Worm (Caenorhabditis elegans) whole organism, L4 larva: ENCODE measurements around the gene C44H4.4.

Experiments used
- D1046.2 ChIP-seq: fragments of 200-800 bp; sonication (Bioruptor generic); IDR thresholded peaks from 2 replicates; pipeline ENCODE4 v1.3.6; 2022; ENCODE audit warnings: missing genetic modification characterization, missing compliant biosample characterization
- F10B5.3 ChIP-seq: sonication (generic microtip); optimal IDR thresholded peaks from 2 replicates; lab custom pipeline; 2016; ENCODE audit warnings: mild to moderate bottlenecking, missing genetic modification characterization, missing compliant biosample characterization
- T20F7.1 ChIP-seq: fragments of 200-800 bp; sonication (Bioruptor generic); optimal IDR thresholded peaks from 2 replicates; lab custom pipeline; 2018; ENCODE audit warnings: mild to moderate bottlenecking, missing genetic modification characterization, missing compliant biosample characterization
- T26A8.4 ChIP-seq: fragments of 200-800 bp; sonication (Bioruptor generic); IDR thresholded peaks from 2 replicates; pipeline ENCODE4 v1.3.6; 2022; ENCODE audit warnings: missing genetic modification characterization, missing compliant biosample characterization
- Y48G9A.11 ChIP-seq: fragments of 200-800 bp; sonication (Bioruptor generic); IDR thresholded peaks from 2 replicates; pipeline ENCODE4 v1.3.6; 2022; ENCODE audit warnings: missing genetic modification reagents, missing genetic modification characterization, missing compliant biosample characterization
- Y75B8A.6 ChIP-seq: fragments of 200-800 bp; sonication (Bioruptor generic); IDR thresholded peaks from 2 replicates; pipeline ENCODE4 v1.3.6; 2022; ENCODE audit warnings: missing genetic modification reagents, missing genetic modification characterization, missing compliant biosample characterization
- ZK337.2 ChIP-seq: fragments of 200-800 bp; sonication (Bioruptor generic); IDR thresholded peaks from 2 replicates; pipeline ENCODE4 v1.3.6; 2022; ENCODE audit warnings: missing genetic modification reagents, missing genetic modification characterization, missing compliant biosample characterization
- ZK546.5 ChIP-seq, 2 experiments: sonication (generic microtip); optimal IDR thresholded peaks; 2 replicates each; lab custom pipeline; 2017; ENCODE audit warnings: missing biosample characterization in 2 of 2, missing genetic modification characterization in 2 of 2
- aly-2 ChIP-seq: sonication (generic microtip); optimal IDR thresholded peaks from 2 replicates; lab custom pipeline; 2018; ENCODE audit warnings: missing biosample characterization, missing genetic modification characterization
- arid-1 ChIP-seq: fragments of 200-800 bp; sonication (Bioruptor generic); conservative IDR thresholded peaks from 2 replicates; pipeline ENCODE4 v1.3.6; 2022; ENCODE audit warnings: missing genetic modification reagents, missing genetic modification characterization, missing compliant biosample characterization
- attf-4 ChIP-seq: sonication (generic microtip); optimal IDR thresholded peaks from 3 replicates; lab custom pipeline; 2017; ENCODE audit warnings: missing biosample characterization, missing genetic modification characterization
- ceh-20 ChIP-seq: fragments of 200-800 bp; sonication (Bioruptor generic); IDR thresholded peaks from 2 replicates; pipeline ENCODE4 v1.3.6; 2022; ENCODE audit warnings: missing genetic modification reagents, missing genetic modification characterization, missing compliant biosample characterization
- ceh-62 ChIP-seq: sonication (generic microtip); optimal IDR thresholded peaks from 2 replicates; lab custom pipeline; 2017; ENCODE audit warnings: missing biosample characterization, missing genetic modification characterization
- ctbp-1 ChIP-seq: fragments of 200-800 bp; sonication (Bioruptor generic); IDR thresholded peaks from 2 replicates; pipeline ENCODE4 v1.3.6; 2022; ENCODE audit warnings: missing genetic modification reagents, missing genetic modification characterization, missing compliant biosample characterization
- daf-19 ChIP-seq: fragments of 200-800 bp; sonication (Bioruptor generic); conservative IDR thresholded peaks from 2 replicates; pipeline ENCODE4 v1.3.6; 2022; ENCODE audit warnings: missing genetic modification characterization, missing compliant biosample characterization
- dpl-1 ChIP-seq: fragments of 150-350 bp; optimal IDR thresholded peaks from 2 replicates; lab custom pipeline; 2014; ENCODE audit warnings: missing biosample characterization, missing genetic modification reagents, missing genetic modification characterization
- dve-1 ChIP-seq: sonication (generic microtip); optimal IDR thresholded peaks from 2 replicates; lab custom pipeline; 2017; ENCODE audit warnings: antibody characterized with exemption, mild to moderate bottlenecking, missing genetic modification characterization, missing compliant biosample characterization; ENCODE audit not compliant: insufficient read depth
- egl-27 ChIP-seq: sonication (generic microtip); optimal IDR thresholded peaks from 3 replicates; lab custom pipeline; 2017; ENCODE audit warnings: missing biosample characterization, missing genetic modification reagents, missing genetic modification characterization
- egl-43 ChIP-seq: fragments of 200-800 bp; sonication (Bioruptor generic); IDR thresholded peaks from 2 replicates; pipeline ENCODE4 v1.3.6; 2022; ENCODE audit warnings: missing genetic modification reagents, missing genetic modification characterization, missing compliant biosample characterization
- fos-1 ChIP-seq: fragments of 150-350 bp; optimal IDR thresholded peaks from 2 replicates; lab custom pipeline; 2014; ENCODE audit warnings: missing biosample characterization, missing genetic modification characterization
- hlh-30 ChIP-seq: sonication (generic microtip); optimal IDR thresholded peaks from 2 replicates; lab custom pipeline; 2017; ENCODE audit warnings: antibody characterized with exemption, mild to moderate bottlenecking, missing genetic modification characterization, missing compliant biosample characterization; ENCODE audit not compliant: insufficient read depth
- lim-7 ChIP-seq: fragments of 200-800 bp; sonication (Bioruptor generic); IDR thresholded peaks from 2 replicates; pipeline ENCODE4 v1.3.6; 2022; ENCODE audit warnings: missing genetic modification characterization, missing compliant biosample characterization
- lin-1 ChIP-seq: fragments of 200-800 bp; sonication (Bioruptor generic); IDR thresholded peaks from 2 replicates; pipeline ENCODE4 v1.3.6; 2022; ENCODE audit warnings: missing genetic modification reagents, missing genetic modification characterization, missing compliant biosample characterization
- lin-13 ChIP-seq: fragments of 150-350 bp; optimal IDR thresholded peaks from 2 replicates; lab custom pipeline; 2014; ENCODE audit warnings: missing biosample characterization, missing genetic modification reagents, missing genetic modification characterization
- lin-29 ChIP-seq: fragments of 200-800 bp; sonication (Bioruptor generic); IDR thresholded peaks from 2 replicates; pipeline ENCODE4 v1.3.6; 2022; ENCODE audit warnings: missing genetic modification reagents, missing genetic modification characterization, missing compliant biosample characterization
- lin-38 ChIP-seq: fragments of 200-800 bp; sonication (Bioruptor generic); IDR thresholded peaks from 2 replicates; pipeline ENCODE4 v1.3.6; 2022; ENCODE audit warnings: missing genetic modification reagents, missing genetic modification characterization, missing compliant biosample characterization
- lin-39 ChIP-seq: fragments of 150-350 bp; optimal IDR thresholded peaks from 2 replicates; lab custom pipeline; 2014; ENCODE audit warnings: missing biosample characterization, missing genetic modification reagents, missing genetic modification characterization
- madf-5 ChIP-seq, 2 experiments: fragments of 200-800 bp; sonication (Bioruptor generic); IDR thresholded peaks; 2 replicates each; pipeline ENCODE4 v1.3.6; 2022; ENCODE audit warnings: missing compliant biosample characterization in 2 of 2, missing genetic modification characterization in 2 of 2
- mdt-29 ChIP-seq: fragments of 200-800 bp; sonication (Bioruptor generic); IDR thresholded peaks from 2 replicates; pipeline ENCODE4 v1.3.6; 2022; ENCODE audit warnings: missing genetic modification reagents, missing genetic modification characterization, missing compliant biosample characterization
- mes-2 ChIP-seq: sonication (generic microtip); optimal IDR thresholded peaks from 2 replicates; lab custom pipeline; 2016; ENCODE audit warnings: missing genotype, mild to moderate bottlenecking, missing genetic modification characterization, missing compliant biosample characterization; ENCODE audit not compliant: poor library complexity, severe bottlenecking
- mxl-3 ChIP-seq: fragments of 200-800 bp; sonication (Bioruptor generic); optimal IDR thresholded peaks from 2 replicates; lab custom pipeline; 2018; ENCODE audit warnings: mild to moderate bottlenecking, missing genetic modification characterization, missing compliant biosample characterization
- nhr-10 ChIP-seq: fragments of 150-350 bp; optimal IDR thresholded peaks from 2 replicates; lab custom pipeline; 2014; ENCODE audit warnings: missing biosample characterization, missing genetic modification characterization
- nhr-11 ChIP-seq: fragments of 150-350 bp; optimal IDR thresholded peaks from 2 replicates; lab custom pipeline; 2014; ENCODE audit warnings: missing biosample characterization, missing genetic modification characterization
- nhr-237 ChIP-seq: sonication (generic microtip); optimal IDR thresholded peaks from 2 replicates; lab custom pipeline; 2017; ENCODE audit warnings: missing biosample characterization, missing genetic modification characterization
- nhr-41 ChIP-seq: fragments of 200-800 bp; sonication (Bioruptor generic); IDR thresholded peaks from 2 replicates; pipeline ENCODE4 v1.3.6; 2022; ENCODE audit warnings: missing genetic modification reagents, missing genetic modification characterization, missing compliant biosample characterization
- nhr-48 ChIP-seq: sonication (generic microtip); optimal IDR thresholded peaks from 2 replicates; lab custom pipeline; 2016; ENCODE audit warnings: mild to moderate bottlenecking, missing genetic modification characterization, missing compliant biosample characterization
- pha-4 ChIP-seq, 2 experiments: fragments of 150-350 bp in 1 of 2; fragments of 200-800 bp in 1 of 2; sonication (Bioruptor generic) in 1 of 2; IDR thresholded peaks in 1 of 2; optimal IDR thresholded peaks in 1 of 2; 2 replicates each; pipeline versions ENCODE4 v1.3.6 to Lab custom; 2014 to 2022; ENCODE audit warnings: missing genetic modification characterization in 2 of 2, missing genetic modification reagents in 2 of 2, missing biosample characterization in 1 of 2, missing compliant biosample characterization in 1 of 2
- pqm-1 ChIP-seq: sonication (generic microtip); optimal IDR thresholded peaks from 2 replicates; lab custom pipeline; 2017; ENCODE audit warnings: missing biosample characterization, missing genetic modification characterization
- saeg-2 ChIP-seq: fragments of 200-800 bp; sonication (Bioruptor generic); IDR thresholded peaks from 2 replicates; pipeline ENCODE4 v1.3.6; 2022; ENCODE audit warnings: missing genetic modification reagents, missing genetic modification characterization, missing compliant biosample characterization
- skn-1 ChIP-seq: fragments of 150-350 bp; optimal IDR thresholded peaks from 2 replicates; lab custom pipeline; 2014; ENCODE audit warnings: missing biosample characterization, missing genetic modification characterization
- spr-3 ChIP-seq: fragments of 200-800 bp; sonication (Bioruptor generic); optimal IDR thresholded peaks from 2 replicates; lab custom pipeline; 2018; ENCODE audit warnings: mild to moderate bottlenecking, missing genetic modification characterization, missing compliant biosample characterization
- tra-1 ChIP-seq: fragments of 200-800 bp; sonication (Bioruptor generic); IDR thresholded peaks from 2 replicates; pipeline ENCODE4 v1.3.6; 2022; ENCODE audit warnings: missing genetic modification reagents, missing genetic modification characterization, missing compliant biosample characterization
- unc-39 ChIP-seq: sonication (generic microtip); optimal IDR thresholded peaks from 2 replicates; lab custom pipeline; 2017; ENCODE audit warnings: missing biosample characterization, missing genetic modification characterization
- unc-62 ChIP-seq, 3 experiments: fragments of 150-350 bp in 1 of 3; sonication (generic microtip); optimal IDR thresholded peaks in 2 of 3; peaks in 1 of 3; 1 replicate in 1 of 3; 2 replicates in 2 of 3; lab custom pipeline; 2014 to 2017; ENCODE audit warnings: missing biosample characterization in 3 of 3, missing genetic modification characterization in 3 of 3, missing genetic modification reagents in 3 of 3, missing genotype in 1 of 3
- vab-7 ChIP-seq: fragments of 200-800 bp; sonication (Bioruptor generic); IDR thresholded peaks from 2 replicates; pipeline ENCODE4 v1.3.6; 2022; ENCODE audit warnings: missing genetic modification reagents, missing genetic modification characterization, missing compliant biosample characterization
- zfp-3 ChIP-seq: fragments of 200-800 bp; sonication (Bioruptor generic); conservative IDR thresholded peaks from 2 replicates; pipeline ENCODE4 v1.3.6; 2022; ENCODE audit warnings: missing genetic modification reagents, missing genetic modification characterization, missing compliant biosample characterization
- zip-11 ChIP-seq: fragments of 200-800 bp; sonication (Bioruptor generic); IDR thresholded peaks from 2 replicates; pipeline ENCODE4 v1.3.6; 2022; ENCODE audit warnings: missing genetic modification characterization, missing compliant biosample characterization
- zip-2 ChIP-seq: fragments of 150-350 bp; optimal IDR thresholded peaks from 2 replicates; lab custom pipeline; 2014; ENCODE audit warnings: missing biosample characterization, missing genetic modification characterization
- ztf-11 ChIP-seq: fragments of 150-350 bp; optimal IDR thresholded peaks from 2 replicates; lab custom pipeline; 2014; ENCODE audit warnings: missing biosample characterization, missing genetic modification characterization

The C44H4.4 gene

DNA sequence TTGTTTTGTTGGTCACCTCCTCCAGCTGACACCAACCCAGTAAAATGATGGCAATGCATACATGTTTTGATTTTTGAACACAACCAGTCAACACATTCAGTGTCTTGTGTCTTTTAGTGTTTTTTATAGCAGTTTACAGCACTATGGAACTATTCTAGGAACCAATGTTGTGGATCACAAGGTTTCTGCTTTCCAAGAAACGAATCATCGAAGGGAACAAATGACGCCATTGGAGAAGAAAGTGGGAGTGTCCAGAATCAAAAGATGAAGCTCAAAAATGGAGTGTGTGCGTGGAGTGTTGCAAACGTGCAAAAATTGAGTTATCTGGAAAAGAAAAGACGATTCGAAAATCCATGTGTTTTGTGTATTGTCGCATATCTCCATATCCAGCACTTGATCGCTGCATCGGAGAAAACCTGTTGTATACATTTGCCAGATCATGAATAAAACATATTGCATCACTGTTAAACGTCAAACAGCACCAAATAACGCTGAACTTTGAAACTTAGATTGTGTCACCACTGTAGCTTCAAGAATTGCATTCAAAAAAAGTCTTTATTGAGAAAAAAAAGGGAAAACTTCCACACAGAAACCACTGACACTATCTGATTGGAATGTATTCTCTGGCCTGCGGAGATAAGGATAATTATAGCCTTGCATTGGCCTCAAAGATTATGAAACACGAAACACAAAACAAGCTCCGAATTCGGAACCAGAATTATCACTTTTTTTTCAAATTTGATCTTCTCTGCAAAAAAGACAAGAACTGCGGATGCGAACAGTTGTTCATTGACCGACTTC, 26.4 kb downstream of the C44H4.4 start (continued):
- TF ChIP-seq saeg-2 (GFP tag; lab: Robert Waterston, UW) (0 out of 2 replicates have a peak, but pooled peaks have one; percentile 31), nhr-11 (tag; lab: Kevin White, UChicago) (peak; percentile 97), ctbp-1 (GFP tag; lab: Robert Waterston, UW) (peak; percentile 89), spr-3 (GFP tag; lab: Kevin White, UChicago) (no peak), attf-4 (tag; lab: Kevin White, UChicago) (no peak), mdt-29 (GFP tag; lab: Robert Waterston, UW) (peak; percentile 30; the same call in 1 of the 2 replicates), T20F7.1 (no peak), zfp-3 (GFP tag; lab: Robert Waterston, UW) (no peak), unc-62 (GFP tag; optimal IDR thresholded peaks at IDR 0.05 in 1 of 2; lab: Kevin White, UChicago) (peak in 1 of 2 experiments; percentile 23), unc-62 (tag; optimal IDR thresholded peaks at IDR 0.05; lab: Kevin White, UChicago) (no peak), lin-13 (GFP tag; lab: Kevin White, UChicago) (peak; percentile 58), pha-4 (GFP tag; IDR thresholded peaks at IDR 0.05; lab: Robert Waterston, UW) (peak; percentile 34; the same call in 1 of the 2 replicates), pha-4 (tag; optimal IDR thresholded peaks at IDR 0.05; lab: Kevin White, UChicago) (no peak), D1046.2 (no peak), dve-1 (peak; percentile 54), nhr-237 (tag; lab: Kevin White, UChicago) (no peak), hlh-30 (tag; lab: Kevin White, UChicago) (peak; percentile 78), F10B5.3 (tag; lab: Kevin White, UChicago) (no peak), zip-11 (no peak), skn-1 (no peak), egl-27 (tag; lab: Kevin White, UChicago) (no peak), daf-19 (GFP tag; lab: Robert Waterston, UW) (no peak), T26A8.4 (GFP tag; lab: Robert Waterston, UW) (no peak), vab-7 (GFP tag; lab: Robert Waterston, UW) (no peak), nhr-48 (tag; lab: Kevin White, UChicago) (peak; percentile 90), unc-39 (tag; lab: Kevin White, UChicago) (no peak), tra-1 (GFP tag; lab: Robert Waterston, UW) (0 out of 2 replicates have a peak, but pooled peaks have one; percentile 52), lin-38 (GFP tag; lab: Robert Waterston, UW) (no peak), lin-39 (tag; lab: Kevin White, UChicago) (no peak), ZK337.2 (GFP tag; lab: Robert Waterston, UW) (no peak), dpl-1 (no peak), Y48G9A.11 (GFP tag; lab: Robert Waterston, UW) (no peak), lin-29 (GFP tag; lab: Robert Waterston, UW) (no peak), Y75B8A.6 (no peak), egl-43 (GFP tag; lab: Robert Waterston, UW) (peak; percentile 66; the same call in 1 of the 2 replicates), mes-2 (tag; lab: Kevin White, UChicago) (peak; percentile 7), arid-1 (GFP tag; lab: Robert Waterston, UW) (no peak), madf-5 (GFP tag; IDR thresholded peaks at IDR 0.05; lab: Robert Waterston, UW) (no peak), lin-1 (GFP tag; lab: Robert Waterston, UW) (no peak), ceh-20 (GFP tag; lab: Robert Waterston, UW) (peak; percentile 43; the same call in 1 of the 2 replicates), pqm-1 (tag; lab: Kevin White, UChicago) (no peak), aly-2 (tag; lab: Kevin White, UChicago) (no peak), zip-2 (tag; lab: Kevin White, UChicago) (no peak), ceh-62 (no peak), mxl-3 (no peak), ZK546.5 (tag; optimal IDR thresholded peaks at IDR 0.05; lab: Kevin White, UChicago) (no peak), nhr-41 (GFP tag; lab: Robert Waterston, UW) (no peak), ztf-11 (tag; lab: Kevin White, UChicago) (no peak), fos-1 (no peak), lim-7 (GFP tag; lab: Robert Waterston, UW) (no peak), nhr-10 (no peak)
